Worm (Caenorhabditis elegans): ENCODE data around the gene mdl-1.

- no peak for TF ChIP-seq ref-1 (GFP tag; conservative IDR thresholded peaks at IDR 0.05)
- TF ChIP-seq flt-1 (GFP tag; IDR thresholded peaks at IDR 0.05) = no peak
- TF ChIP-seq med-1 (GFP tag; optimal IDR thresholded peaks at IDR 0.05; ENCODE audit: insufficient read depth) = no peak
- TF ChIP-seq klf-2 (GFP tag; conservative IDR thresholded peaks at IDR 0.05) = no peak
- no peak for TF ChIP-seq ztf-23 (GFP tag; IDR thresholded peaks at IDR 0.05)
- TF ChIP-seq ztf-29 (GFP tag; IDR thresholded peaks at IDR 0.05) = no peak
- TF ChIP-seq tab-1 (GFP tag; IDR thresholded peaks at IDR 0.05) = no peak
Measured at ce11 chrX:6790986-6791385, 48.8 kb downstream of the mdl-1 start, which contains the start of gene asp-3.

Data from whole organism, midembryonic.